Fruit fly (Drosophila melanogaster) whole organism, embryonic: ENCODE results near the gene alpha4GT2.
A peak's percentile ranks its signal among the peaks of the same experiment; 100 is the strongest.

Source experiments
- B-H2 ChIP-seq: fragments of 200-800 bp; sonication (Bioruptor generic); optimal IDR thresholded peaks from 2 replicates; lab custom pipeline; 2018; ENCODE audit warnings: missing biosample characterization, mild to moderate bottlenecking, missing genetic modification characterization
- Bgb ChIP-seq: fragments of 200-800 bp; sonication (Bioruptor generic); IDR thresholded peaks from 2 replicates; pipeline ENCODE4 v1.3.6; 2022; ENCODE audit warnings: missing biosample characterization, missing genetic modification characterization; ENCODE audit not compliant: partially characterized antibody
- Bteb2 ChIP-seq: fragments of 200-800 bp; sonication (Bioruptor generic); optimal IDR thresholded peaks from 2 replicates; lab custom pipeline; 2016; ENCODE audit warnings: missing biosample characterization, missing genetic modification characterization
- CG10654 ChIP-seq: fragments of 200-800 bp; sonication (Bioruptor generic); optimal IDR thresholded peaks from 2 replicates; lab custom pipeline; 2016; ENCODE audit warnings: missing biosample characterization, missing genetic modification characterization
- CG10979 ChIP-seq: fragments of 200-800 bp; sonication (Bioruptor generic); optimal IDR thresholded peaks from 2 replicates; lab custom pipeline; 2018; ENCODE audit warnings: missing biosample characterization, mild to moderate bottlenecking, missing genetic modification characterization, moderate library complexity
- CG11085 ChIP-seq: fragments of 200-800 bp; sonication (Bioruptor generic); IDR thresholded peaks from 2 replicates; pipeline ENCODE4 v1.3.6; 2022; ENCODE audit warnings: missing biosample characterization, missing genetic modification characterization
- CG11695 ChIP-seq: fragments of 200-800 bp; sonication (Bioruptor generic); IDR thresholded peaks from 3 replicates; pipeline ENCODE4 v1.3.6; 2022; ENCODE audit warnings: missing biosample characterization, missing genetic modification characterization
- CG12744 ChIP-seq: fragments of 200-800 bp; sonication (Bioruptor generic); optimal IDR thresholded peaks from 2 replicates; lab custom pipeline; 2016; ENCODE audit warnings: missing biosample characterization, missing genetic modification characterization
- CG14710 ChIP-seq: fragments of 200-800 bp; sonication (Bioruptor generic); optimal IDR thresholded peaks from 3 replicates; lab custom pipeline; 2019; ENCODE audit warnings: missing biosample characterization, mild to moderate bottlenecking, missing genetic modification characterization, moderate library complexity
- CG14965 ChIP-seq: fragments of 200-800 bp; sonication (Bioruptor generic); optimal IDR thresholded peaks from 2 replicates; lab custom pipeline; 2016; ENCODE audit warnings: missing biosample characterization, missing genetic modification characterization, borderline replicate concordance
- CG18011 ChIP-seq: fragments of 200-800 bp; sonication (Bioruptor generic); optimal IDR thresholded peaks from 2 replicates; lab custom pipeline; 2017; ENCODE audit warnings: missing biosample characterization, missing genetic modification characterization, mild to moderate bottlenecking, moderate library complexity, missing genotype
- CG30403 ChIP-seq: fragments of 200-800 bp; sonication (Bioruptor generic); optimal IDR thresholded peaks from 3 replicates; lab custom pipeline; 2016; ENCODE audit warnings: missing biosample characterization, missing genetic modification characterization
- CG3726 ChIP-seq: fragments of 200-800 bp; sonication (Bioruptor generic); IDR thresholded peaks from 3 replicates; pipeline ENCODE4, ENCODE4 v1.3.6; 2022; ENCODE audit warnings: missing biosample characterization, missing genetic modification characterization
- CG3847 ChIP-seq: fragments of 200-800 bp; sonication (Bioruptor generic); IDR thresholded peaks from 2 replicates; pipeline ENCODE4 v1.3.6; 2022; ENCODE audit warnings: missing biosample characterization, missing genetic modification characterization
- CG4404 ChIP-seq: fragments of 200-800 bp; sonication (Bioruptor generic); IDR thresholded peaks from 2 replicates; pipeline ENCODE4 v1.3.6; 2022; ENCODE audit warnings: missing biosample characterization, missing genetic modification characterization
- CG5180 ChIP-seq: fragments of 200-800 bp; sonication (Bioruptor generic); optimal IDR thresholded peaks from 3 replicates; lab custom pipeline; 2017; ENCODE audit warnings: missing biosample characterization, missing genetic modification characterization, mild to moderate bottlenecking, moderate library complexity, missing genetic modification reagents
- CG8359 ChIP-seq: fragments of 200-800 bp; sonication (Bioruptor generic); optimal IDR thresholded peaks from 2 replicates; lab custom pipeline; 2017; ENCODE audit warnings: missing biosample characterization, mild to moderate bottlenecking, missing genetic modification characterization, borderline replicate concordance
- CG8478 ChIP-seq: fragments of >200 bp; optimal IDR thresholded peaks from 2 replicates; lab custom pipeline; 2018
- CHES-1-like ChIP-seq: fragments of 200-800 bp; sonication (Bioruptor generic); optimal IDR thresholded peaks from 2 replicates; lab custom pipeline; 2016; ENCODE audit warnings: missing biosample characterization, missing genetic modification characterization
- Dfd ChIP-seq, 2 experiments: fragments of >200 bp; optimal IDR thresholded peaks; 2 replicates each; lab custom pipeline; 2017; ENCODE audit warnings: missing biosample characterization in 2 of 2, missing genetic modification characterization in 2 of 2
- Dip3 ChIP-seq: fragments of 200-800 bp; sonication (Bioruptor generic); optimal IDR thresholded peaks from 3 replicates; lab custom pipeline; 2016; ENCODE audit warnings: missing biosample characterization, missing genetic modification characterization
- GATAe ChIP-seq: fragments of 200-800 bp; sonication (Bioruptor generic); conservative IDR thresholded peaks from 2 replicates; pipeline ENCODE4 v1.3.6; 2022; ENCODE audit warnings: missing biosample characterization, missing genetic modification characterization
- Gsc ChIP-seq: fragments of 200-800 bp; sonication (Bioruptor generic); IDR thresholded peaks from 2 replicates; pipeline ENCODE4 v1.3.6; 2022; ENCODE audit warnings: missing biosample characterization, missing genetic modification characterization
- Hsf ChIP-seq: fragments of 200-800 bp; sonication (Bioruptor generic); optimal IDR thresholded peaks from 3 replicates; lab custom pipeline; 2016; ENCODE audit warnings: missing biosample characterization, missing genetic modification characterization
- Kr ChIP-seq: fragments of 200-800 bp; sonication (Bioruptor generic); optimal IDR thresholded peaks from 2 replicates; lab custom pipeline; 2017; ENCODE audit warnings: missing biosample characterization, mild to moderate bottlenecking, missing genetic modification characterization
- Nf-YB ChIP-seq: fragments of 200-800 bp; sonication (Bioruptor generic); optimal IDR thresholded peaks from 3 replicates; lab custom pipeline; 2019; ENCODE audit warnings: missing biosample characterization, mild to moderate bottlenecking, missing genetic modification characterization, moderate library complexity
- Ptx1 ChIP-seq: fragments of 200-800 bp; sonication (Bioruptor generic); IDR thresholded peaks from 2 replicates; pipeline ENCODE4 v1.3.6; 2022; ENCODE audit warnings: missing biosample characterization, missing genetic modification characterization
- Sry-β ChIP-seq: fragments of 200-800 bp; sonication (Bioruptor generic); optimal IDR thresholded peaks from 2 replicates; lab custom pipeline; 2018; ENCODE audit warnings: missing biosample characterization, mild to moderate bottlenecking, missing genetic modification characterization, moderate library complexity
- Usf ChIP-seq: fragments of 200-800 bp; sonication (Bioruptor generic); optimal IDR thresholded peaks from 2 replicates; lab custom pipeline; 2017; ENCODE audit warnings: missing genotype, missing biosample characterization, missing genetic modification characterization
- al ChIP-seq: fragments of 200-800 bp; sonication (Bioruptor generic); IDR thresholded peaks from 2 replicates; pipeline ENCODE4 v1.3.6; 2022; ENCODE audit warnings: missing biosample characterization, missing genetic modification characterization
- bigmax ChIP-seq: fragments of 200-800 bp; sonication (Bioruptor generic); optimal IDR thresholded peaks from 2 replicates; lab custom pipeline; 2018; ENCODE audit warnings: missing biosample characterization, mild to moderate bottlenecking, missing genetic modification characterization
- bsh ChIP-seq, 2 experiments: fragments of 200-800 bp; sonication (Bioruptor generic); optimal IDR thresholded peaks; 2 replicates each; lab custom pipeline; 2017 to 2018; ENCODE audit warnings: mild to moderate bottlenecking in 2 of 2, missing biosample characterization in 2 of 2, missing genetic modification characterization in 2 of 2, moderate library complexity in 1 of 2
- btn ChIP-seq: fragments of 200-800 bp; sonication (Bioruptor generic); optimal IDR thresholded peaks from 2 replicates; lab custom pipeline; 2016; ENCODE audit warnings: missing biosample characterization, missing genetic modification characterization
- cato ChIP-seq: fragments of 200-800 bp; sonication (Bioruptor generic); optimal IDR thresholded peaks from 2 replicates; lab custom pipeline; 2016; ENCODE audit warnings: missing biosample characterization, missing genetic modification characterization, borderline replicate concordance
- croc ChIP-seq: fragments of 200-800 bp; sonication (Bioruptor generic); conservative IDR thresholded peaks from 3 replicates; pipeline ENCODE4 v1.3.6; 2022; ENCODE audit warnings: missing biosample characterization, missing genetic modification characterization
- dpn ChIP-seq, 2 experiments: fragments of 200-800 bp; sonication (Bioruptor generic); optimal IDR thresholded peaks; 3 replicates each; lab custom pipeline; 2016; ENCODE audit warnings: missing biosample characterization in 2 of 2, missing genetic modification characterization in 2 of 2
- hkb ChIP-seq, 2 experiments: fragments of 200-800 bp in 1 of 2; fragments of >200 bp in 1 of 2; sonication (Bioruptor generic) in 1 of 2; IDR thresholded peaks in 1 of 2; optimal IDR thresholded peaks in 1 of 2; 2 replicates each; pipeline versions ENCODE4 v1.3.6 to Lab custom; 2017 to 2022; ENCODE audit warnings: missing biosample characterization in 1 of 2, missing genetic modification characterization in 1 of 2
- jigr1 ChIP-seq: fragments of 200-800 bp; sonication (Bioruptor generic); IDR thresholded peaks from 3 replicates; pipeline ENCODE4 v1.3.6; 2022; ENCODE audit warnings: missing biosample characterization, missing genetic modification characterization
- knrl ChIP-seq: fragments of 200-800 bp; sonication (Bioruptor generic); IDR thresholded peaks from 3 replicates; pipeline ENCODE4 v1.3.6; 2022; ENCODE audit warnings: missing biosample characterization, missing genetic modification characterization; ENCODE audit not compliant: partially characterized antibody
- lola ChIP-seq, 3 experiments: fragments of >200 bp in 2 of 3; fragments of 200-800 bp in 1 of 3; sonication (Bioruptor generic) in 1 of 3; optimal IDR thresholded peaks; 2 replicates each; lab custom pipeline; 2017 to 2019; ENCODE audit warnings: missing biosample characterization in 3 of 3, missing genetic modification characterization in 3 of 3, mild to moderate bottlenecking in 1 of 3, moderate library complexity in 1 of 3
- maf-S ChIP-seq: fragments of 200-800 bp; sonication (Bioruptor generic); optimal IDR thresholded peaks from 2 replicates; lab custom pipeline; 2016; ENCODE audit warnings: missing biosample characterization, missing genetic modification characterization
- org-1 ChIP-seq: fragments of 200-800 bp; sonication (Bioruptor generic); optimal IDR thresholded peaks from 2 replicates; lab custom pipeline; 2017; ENCODE audit warnings: missing biosample characterization, missing genetic modification characterization
- pho ChIP-seq: fragments of 200-800 bp; sonication (Bioruptor generic); optimal IDR thresholded peaks from 2 replicates; lab custom pipeline; 2016; ENCODE audit warnings: missing biosample characterization, missing genetic modification characterization
- run ChIP-seq: fragments of 200-800 bp; sonication (Bioruptor generic); optimal IDR thresholded peaks from 3 replicates; lab custom pipeline; 2018; ENCODE audit warnings: missing biosample characterization, mild to moderate bottlenecking, missing genetic modification characterization
- sens-2 ChIP-seq: fragments of 200-800 bp; sonication (Bioruptor generic); IDR thresholded peaks from 2 replicates; pipeline ENCODE4 v1.3.6; 2022; ENCODE audit warnings: missing biosample characterization, missing genetic modification characterization
- sisA ChIP-seq: fragments of 200-800 bp; sonication (Bioruptor generic); IDR thresholded peaks from 2 replicates; pipeline ENCODE4 v1.3.6; 2022; ENCODE audit warnings: missing biosample characterization, missing genetic modification characterization
- sr ChIP-seq: fragments of 200-800 bp; sonication (Bioruptor generic); IDR thresholded peaks from 3 replicates; pipeline ENCODE4 v1.3.6; 2022; ENCODE audit warnings: missing biosample characterization, missing genetic modification characterization
- tio ChIP-seq: fragments of 200-800 bp; sonication (Bioruptor generic); optimal IDR thresholded peaks from 2 replicates; lab custom pipeline; 2017; ENCODE audit warnings: missing biosample characterization, missing genetic modification characterization, inconsistent platforms
- twi ChIP-seq: fragments of 200-800 bp; optimal IDR thresholded peaks from 2 replicates; lab custom pipeline; 2019; ENCODE audit warnings: missing biosample characterization, mild to moderate bottlenecking, missing genetic modification characterization, moderate library complexity
- zf30C ChIP-seq: fragments of 200-800 bp; sonication (Bioruptor generic); optimal IDR thresholded peaks from 3 replicates; lab custom pipeline; 2018; ENCODE audit warnings: missing biosample characterization, mild to moderate bottlenecking, missing genetic modification characterization

The alpha4GT2 gene

DNA sequence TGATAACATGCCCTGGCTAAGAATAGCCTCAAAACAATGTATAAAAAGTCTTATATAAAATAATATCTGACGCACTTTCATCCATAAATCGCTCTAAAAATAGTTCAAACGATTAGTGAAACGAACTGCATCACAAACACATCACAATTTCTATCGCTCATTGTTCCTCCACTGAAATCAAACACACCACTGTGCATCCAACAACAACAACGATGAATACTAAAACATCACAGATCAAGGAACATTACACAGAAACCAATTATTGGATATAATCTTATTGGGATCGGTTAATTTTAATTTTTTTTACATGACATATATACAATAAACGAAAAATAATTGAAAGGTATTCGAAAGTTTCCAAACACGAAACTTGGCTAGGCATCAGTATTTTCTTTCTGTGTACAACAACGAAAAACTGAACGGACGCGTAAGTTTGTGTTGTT lies 47.3 kb downstream of the alpha4GT2 start (continued):
- TF ChIP-seq org-1 (GFP tag; lab: Kevin White, UChicago) (peak; percentile 32), CG14965 (no peak), btn (peak; percentile 50), CHES-1-like (GFP tag; lab: Kevin White, UChicago) (peak; percentile 34), Hsf (GFP tag; lab: Kevin White, UChicago) (peak; percentile 73), CG14710 (tag; lab: Kevin White, UChicago) (peak; percentile 74), CG12744 (peak; percentile 31), Gsc (no peak), zf30C (GFP tag; lab: Kevin White, UChicago) (peak; percentile 56), sr (GFP tag; lab: Robert Waterston, UW) (no peak), cato (GFP tag; lab: Kevin White, UChicago) (peak; percentile 66), sens-2 (GFP tag; lab: Robert Waterston, UW) (peak; percentile 61), Nf-YB (GFP tag; lab: Kevin White, UChicago) (peak; percentile 57), CG10979 (tag; lab: Kevin White, UChicago) (peak; percentile 88), Bgb (GFP tag; lab: Robert Waterston, UW) (no peak), tio (peak; percentile 72), pho (peak; percentile 74), Kr (GFP tag; lab: Kevin White, UChicago) (no peak), CG18011 (GFP tag; lab: Kevin White, UChicago) (peak; percentile 22), B-H2 (no peak), CG4404 (GFP tag; lab: Robert Waterston, UW) (no peak), CG8359 (GFP tag; lab: Kevin White, UChicago) (peak; percentile 59), dpn (GFP tag; optimal IDR thresholded peaks at IDR 0.05; lab: Kevin White, UChicago) (peak; percentile 75 to 83), bsh (GFP tag; optimal IDR thresholded peaks at IDR 0.05; lab: Kevin White, UChicago) (peak in 1 of 2 experiments; percentile 92), twi (tag; lab: Kevin White, UChicago) (peak; percentile 64), maf-S (GFP tag; lab: Kevin White, UChicago) (no peak), CG30403 (GFP tag; lab: Kevin White, UChicago) (peak; percentile 78), CG3726 (GFP tag; lab: Robert Waterston, UW) (no peak), CG3847 (GFP tag; lab: Robert Waterston, UW) (no peak; the same call in none of the 2 replicates), CG10654 (GFP tag; lab: Kevin White, UChicago) (peak; percentile 65), bigmax (GFP tag; lab: Kevin White, UChicago) (no peak), sisA (peak; percentile 81; the same call in 1 of the 2 replicates), jigr1 (no peak), Usf (peak; percentile 31), Dfd (GFP tag; optimal IDR thresholded peaks at IDR 0.05; lab: Kevin White, UChicago) (no peak), CG11695 (GFP tag; lab: Robert Waterston, UW) (peak; percentile 61; the same call in 2 of the 3 replicates), croc (GFP tag; lab: Robert Waterston, UW) (peak; percentile 68; the same call in 2 of the 3 replicates), Sry-β (GFP tag; lab: Kevin White, UChicago) (peak; percentile 4), CG11085 (no peak; the same call in none of the 2 replicates), CG5180 (peak; percentile 50), hkb (optimal IDR thresholded peaks at IDR 0.05; lab: Kevin White, UChicago) (no peak), hkb (GFP tag; IDR thresholded peaks at IDR 0.05; lab: Robert Waterston, UW) (peak; percentile 87), Bteb2 (peak; percentile 43), run (tag; lab: Kevin White, UChicago) (no peak), Dip3 (GFP tag; lab: Kevin White, UChicago) (peak; percentile 64), knrl (no peak), lola (GFP tag; optimal IDR thresholded peaks at IDR 0.05; lab: Kevin White, UChicago) (peak in 1 of 3 experiments; percentile 77), al (GFP tag; lab: Robert Waterston, UW) (peak; percentile 70; the same call in 1 of the 2 replicates), GATAe (no peak; the same call in 1 of the 2 replicates), CG8478 (lab: Kevin White, UChicago) (no peak), Ptx1 (peak; percentile 88)
